Fruit fly (Drosophila melanogaster) whole organism, embryonic: ENCODE results near the gene CG6126.

ENCODE experiments used
- Adf1 ChIP-seq: fragments of 200-800 bp; sonication (Bioruptor generic); IDR thresholded peaks from 2 replicates; pipeline ENCODE4 v1.3.6; 2022; ENCODE audit warnings: missing biosample characterization, missing genetic modification characterization
- Awh ChIP-seq: fragments of 200-800 bp; sonication (Bioruptor generic); IDR thresholded peaks from 2 replicates; pipeline ENCODE4, ENCODE4 v1.3.6; 2022; ENCODE audit warnings: missing biosample characterization, missing genetic modification characterization
- BEAF-32 ChIP-seq: fragments of 200-800 bp; sonication (Bioruptor generic); optimal IDR thresholded peaks from 3 replicates; lab custom pipeline; 2017; ENCODE audit warnings: missing biosample characterization, missing genetic modification characterization, mild to moderate bottlenecking, moderate library complexity, missing genetic modification reagents
- Bteb2 ChIP-seq: fragments of 200-800 bp; sonication (Bioruptor generic); optimal IDR thresholded peaks from 2 replicates; lab custom pipeline; 2016; ENCODE audit warnings: missing biosample characterization, missing genetic modification characterization
- CG12942 ChIP-seq: fragments of 200-800 bp; sonication (Bioruptor generic); optimal IDR thresholded peaks from 3 replicates; lab custom pipeline; 2016; ENCODE audit warnings: missing biosample characterization, missing genetic modification characterization
- CG13287 ChIP-seq: fragments of 200-800 bp; sonication (Bioruptor generic); IDR thresholded peaks from 2 replicates; pipeline ENCODE4 v1.3.6; 2022; ENCODE audit warnings: missing biosample characterization, missing genetic modification characterization; ENCODE audit not compliant: partially characterized antibody
- CG13296 ChIP-seq: fragments of 200-800 bp; sonication (Bioruptor generic); optimal IDR thresholded peaks from 3 replicates; lab custom pipeline; 2018; ENCODE audit warnings: missing biosample characterization, mild to moderate bottlenecking, missing genetic modification characterization
- CG14667 ChIP-seq: fragments of 200-800 bp; sonication (Bioruptor generic); IDR thresholded peaks from 2 replicates; pipeline ENCODE4 v1.3.6; 2022; ENCODE audit warnings: missing biosample characterization, missing genetic modification characterization
- CG16779 ChIP-seq: fragments of 200-800 bp; sonication (Bioruptor generic); IDR thresholded peaks from 2 replicates; pipeline ENCODE4 v1.3.6; 2022; ENCODE audit warnings: missing biosample characterization, missing genetic modification characterization
- CG18476 ChIP-seq: fragments of 200-800 bp; sonication (Bioruptor generic); optimal IDR thresholded peaks from 2 replicates; lab custom pipeline; 2016; ENCODE audit warnings: missing biosample characterization, mild to moderate bottlenecking, missing genetic modification characterization
- CG2116 ChIP-seq: fragments of 200-800 bp; sonication (Bioruptor generic); optimal IDR thresholded peaks from 3 replicates; lab custom pipeline; 2018; ENCODE audit warnings: missing biosample characterization, mild to moderate bottlenecking, missing genetic modification characterization
- CG2120 ChIP-seq: fragments of 200-800 bp; sonication (Bioruptor generic); optimal IDR thresholded peaks from 3 replicates; lab custom pipeline; 2016; ENCODE audit warnings: missing biosample characterization, missing genetic modification characterization
- CG2678 ChIP-seq: fragments of 200-800 bp; sonication (Bioruptor generic); optimal IDR thresholded peaks from 3 replicates; lab custom pipeline; 2019; ENCODE audit warnings: missing biosample characterization, mild to moderate bottlenecking, missing genetic modification characterization, moderate library complexity
- CG3163 ChIP-seq: fragments of 200-800 bp; sonication (Bioruptor generic); optimal IDR thresholded peaks from 3 replicates; lab custom pipeline; 2016; ENCODE audit warnings: missing biosample characterization, missing genetic modification characterization
- CG4617 ChIP-seq: fragments of 200-800 bp; sonication (Bioruptor generic); optimal IDR thresholded peaks from 3 replicates; lab custom pipeline; 2016; ENCODE audit warnings: missing biosample characterization, missing genetic modification characterization, borderline replicate concordance
- CG6813 ChIP-seq: fragments of 200-800 bp; sonication (Bioruptor generic); optimal IDR thresholded peaks from 2 replicates; lab custom pipeline; 2017; ENCODE audit warnings: missing biosample characterization, missing genetic modification characterization, mild to moderate bottlenecking, moderate library complexity, missing genetic modification reagents
- CHES-1-like ChIP-seq: fragments of 200-800 bp; sonication (Bioruptor generic); optimal IDR thresholded peaks from 2 replicates; lab custom pipeline; 2016; ENCODE audit warnings: missing biosample characterization, missing genetic modification characterization
- D19B ChIP-seq: fragments of 200-800 bp; sonication (Bioruptor generic); optimal IDR thresholded peaks from 2 replicates; lab custom pipeline; 2017; ENCODE audit warnings: missing biosample characterization, mild to moderate bottlenecking, missing genetic modification characterization
- Dad ChIP-seq: fragments of 200-800 bp; sonication (Bioruptor generic); optimal IDR thresholded peaks from 3 replicates; lab custom pipeline; 2016; ENCODE audit warnings: missing biosample characterization, missing genetic modification characterization
- Dp ChIP-seq: fragments of 200-800 bp; sonication (Bioruptor generic); optimal IDR thresholded peaks from 2 replicates; lab custom pipeline; 2018; ENCODE audit warnings: missing biosample characterization, mild to moderate bottlenecking, missing genetic modification characterization, moderate library complexity
- ERR ChIP-seq: fragments of 200-800 bp; sonication (Bioruptor generic); optimal IDR thresholded peaks from 2 replicates; lab custom pipeline; 2016; ENCODE audit warnings: missing biosample characterization, missing genetic modification characterization
- HLHmδ ChIP-seq: fragments of 200-800 bp; sonication (Bioruptor generic); optimal IDR thresholded peaks from 2 replicates; lab custom pipeline; 2018; ENCODE audit warnings: missing biosample characterization, mild to moderate bottlenecking, missing genetic modification characterization, moderate library complexity
- MTF-1 ChIP-seq: fragments of 200-800 bp; sonication (Bioruptor generic); optimal IDR thresholded peaks from 2 replicates; lab custom pipeline; 2018; ENCODE audit warnings: missing biosample characterization, mild to moderate bottlenecking, missing genetic modification characterization, borderline replicate concordance
- NK7.1 ChIP-seq: fragments of 200-800 bp; sonication (Bioruptor generic); optimal IDR thresholded peaks from 3 replicates; lab custom pipeline; 2016; ENCODE audit warnings: missing biosample characterization, missing genetic modification characterization
- Rfx ChIP-seq: fragments of 200-800 bp; sonication (Bioruptor generic); IDR thresholded peaks from 2 replicates; pipeline ENCODE4 v1.3.6; 2022; ENCODE audit warnings: missing biosample characterization, missing genetic modification characterization
- Side ChIP-seq: fragments of 200-800 bp; sonication (Bioruptor generic); optimal IDR thresholded peaks from 2 replicates; lab custom pipeline; 2016; ENCODE audit warnings: missing biosample characterization, missing genetic modification characterization
- Sox102F ChIP-seq: fragments of 200-800 bp; sonication (Bioruptor generic); optimal IDR thresholded peaks from 2 replicates; lab custom pipeline; 2018; ENCODE audit warnings: missing biosample characterization, mild to moderate bottlenecking, missing genetic modification characterization, moderate library complexity
- Sry-β ChIP-seq: fragments of 200-800 bp; sonication (Bioruptor generic); optimal IDR thresholded peaks from 2 replicates; lab custom pipeline; 2018; ENCODE audit warnings: missing biosample characterization, mild to moderate bottlenecking, missing genetic modification characterization, moderate library complexity
- Sry-δ ChIP-seq: fragments of 200-800 bp; sonication (Bioruptor generic); optimal IDR thresholded peaks from 2 replicates; lab custom pipeline; 2016; ENCODE audit warnings: missing biosample characterization, missing genetic modification characterization
- ash1 ChIP-seq: fragments of 200-800 bp; sonication (Bioruptor generic); optimal IDR thresholded peaks from 2 replicates; lab custom pipeline; 2018; ENCODE audit warnings: missing biosample characterization, mild to moderate bottlenecking, missing genetic modification characterization
- chinmo ChIP-seq: fragments of 200-800 bp; sonication (Bioruptor generic); IDR thresholded peaks from 4 replicates; pipeline ENCODE4 v1.3.6; 2022; ENCODE audit warnings: missing biosample characterization, missing genetic modification characterization; ENCODE audit not compliant: partially characterized antibody
- chm ChIP-seq: fragments of 200-800 bp; sonication (Bioruptor generic); IDR thresholded peaks from 2 replicates; pipeline ENCODE4 v1.3.6; 2022; ENCODE audit warnings: missing biosample characterization, missing genetic modification characterization
- ci ChIP-seq: fragments of 200-800 bp; sonication (Bioruptor generic); IDR thresholded peaks from 3 replicates; pipeline ENCODE4 v1.3.6; 2022; ENCODE audit warnings: missing biosample characterization, missing genetic modification characterization
- dmrt11E ChIP-seq: fragments of 200-800 bp; sonication (Bioruptor generic); optimal IDR thresholded peaks from 3 replicates; lab custom pipeline; 2018; ENCODE audit warnings: missing biosample characterization, mild to moderate bottlenecking, missing genetic modification characterization, moderate library complexity
- fd102C ChIP-seq: fragments of 200-800 bp; sonication (Bioruptor generic); optimal IDR thresholded peaks from 2 replicates; lab custom pipeline; 2018; ENCODE audit warnings: missing biosample characterization, mild to moderate bottlenecking, missing genetic modification characterization, moderate library complexity
- gce ChIP-seq: fragments of 200-800 bp; sonication (Bioruptor generic); IDR thresholded peaks from 3 replicates; pipeline ENCODE4 v1.3.6; 2022; ENCODE audit warnings: missing biosample characterization, missing genetic modification characterization
- gfzf ChIP-seq: fragments of 200-800 bp; sonication (Bioruptor generic); optimal IDR thresholded peaks from 2 replicates; lab custom pipeline; 2016; ENCODE audit warnings: missing biosample characterization, mild to moderate bottlenecking, missing genetic modification characterization, moderate library complexity
- hbn ChIP-seq: fragments of 200-800 bp; sonication (Bioruptor generic); IDR thresholded peaks from 2 replicates; pipeline ENCODE4 v1.3.6; 2022; ENCODE audit warnings: missing biosample characterization, missing genetic modification characterization; ENCODE audit not compliant: partially characterized antibody
- ind ChIP-seq: fragments of 200-800 bp; sonication (Bioruptor generic); optimal IDR thresholded peaks from 3 replicates; lab custom pipeline; 2016; ENCODE audit warnings: missing biosample characterization, missing genetic modification characterization
- jumu ChIP-seq: fragments of 200-800 bp; sonication (Bioruptor generic); optimal IDR thresholded peaks from 3 replicates; lab custom pipeline; 2016; ENCODE audit warnings: missing biosample characterization, missing genetic modification characterization
- lab ChIP-seq: fragments of 200-800 bp; sonication (Bioruptor generic); optimal IDR thresholded peaks from 3 replicates; lab custom pipeline; 2017; ENCODE audit warnings: missing biosample characterization, missing genetic modification characterization, mild to moderate bottlenecking, moderate library complexity, missing genetic modification reagents
- pros ChIP-seq: fragments of 200-800 bp; sonication (Bioruptor generic); optimal IDR thresholded peaks from 3 replicates; lab custom pipeline; 2019; ENCODE audit warnings: missing biosample characterization, mild to moderate bottlenecking, missing genetic modification characterization, moderate library complexity
- sens ChIP-seq: fragments of 200-800 bp; sonication (Bioruptor generic); peaks from one replicate; lab custom pipeline; 2016; ENCODE audit warnings: missing biosample characterization, missing genetic modification characterization
- slbo ChIP-seq: fragments of 200-800 bp; sonication (Bioruptor generic); IDR thresholded peaks from 2 replicates; pipeline ENCODE4 v1.3.6; 2022; ENCODE audit warnings: missing biosample characterization, missing genetic modification characterization
- sqz ChIP-seq: fragments of 200-800 bp; sonication (Bioruptor generic); optimal IDR thresholded peaks from 3 replicates; lab custom pipeline; 2018; ENCODE audit warnings: missing biosample characterization, mild to moderate bottlenecking, missing genetic modification characterization
- ssp ChIP-seq: fragments of 200-800 bp; sonication (Bioruptor generic); IDR thresholded peaks from 2 replicates; pipeline ENCODE4 v1.3.6; 2022; ENCODE audit warnings: missing biosample characterization, missing genetic modification characterization
- stc ChIP-seq: fragments of 200-800 bp; sonication (Bioruptor generic); IDR thresholded peaks from 2 replicates; pipeline ENCODE4 v1.3.6; 2022; ENCODE audit warnings: missing biosample characterization, missing genetic modification characterization
- trem ChIP-seq: fragments of 200-800 bp; optimal IDR thresholded peaks from 3 replicates; lab custom pipeline; 2019; ENCODE audit warnings: missing biosample characterization, mild to moderate bottlenecking, missing genetic modification characterization, moderate library complexity
- trh ChIP-seq: fragments of 200-800 bp; sonication (Bioruptor generic); optimal IDR thresholded peaks from 2 replicates; lab custom pipeline; 2016; ENCODE audit warnings: missing biosample characterization, missing genetic modification characterization
- unpg ChIP-seq: fragments of 200-800 bp; sonication (Bioruptor generic); optimal IDR thresholded peaks from 3 replicates; lab custom pipeline; 2018; ENCODE audit warnings: missing biosample characterization, mild to moderate bottlenecking, missing genetic modification characterization, moderate library complexity
- wek ChIP-seq: fragments of 200-800 bp; sonication (Bioruptor generic); optimal IDR thresholded peaks from 3 replicates; lab custom pipeline; 2018; ENCODE audit warnings: missing biosample characterization, mild to moderate bottlenecking, missing genetic modification characterization, moderate library complexity
- z ChIP-seq: fragments of 200-800 bp; sonication (Bioruptor generic); IDR thresholded peaks from 3 replicates; pipeline ENCODE4 v1.3.6; 2022; ENCODE audit warnings: missing biosample characterization, missing genetic modification characterization

The CG6126 gene

DNA sequence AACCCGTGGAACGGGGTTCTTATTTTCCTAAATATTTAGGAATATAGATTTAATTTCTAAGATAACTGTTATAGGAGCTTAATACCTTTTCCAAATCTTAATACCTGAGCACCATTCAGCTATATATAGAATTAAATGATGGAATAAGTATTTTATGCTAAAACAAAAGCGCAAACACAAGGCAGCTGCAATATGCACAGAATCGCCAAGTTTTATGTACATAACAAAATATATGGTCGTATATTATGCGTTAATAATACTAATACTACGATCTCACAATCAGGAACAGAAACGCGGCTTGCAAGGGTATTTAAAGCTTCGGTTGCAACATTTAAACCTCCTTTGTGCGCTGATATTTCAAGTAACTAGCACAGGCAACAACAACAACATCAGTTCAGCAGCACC lies 31.9 kb upstream of the CG6126 start (continued):
- no peak for TF ChIP-seq CG16779 (GFP tag; lab: Robert Waterston, UW)
- TF ChIP-seq Sox102F (GFP tag; lab: Kevin White, UChicago) = peak; percentile 49
- no peak for TF ChIP-seq CG2120
- TF ChIP-seq MTF-1 (GFP tag; lab: Kevin White, UChicago) = no peak
- TF ChIP-seq chm = no peak
- no peak for TF ChIP-seq HLHmδ (GFP tag; lab: Kevin White, UChicago)
- TF ChIP-seq CHES-1-like (GFP tag; lab: Kevin White, UChicago) = no peak
- no peak for TF ChIP-seq BEAF-32 (GFP tag; lab: Kevin White, UChicago)
- TF ChIP-seq fd102C (GFP tag; lab: Kevin White, UChicago) = no peak
- TF ChIP-seq dmrt11E (tag; lab: Kevin White, UChicago) = peak; percentile 52
- TF ChIP-seq sens = peak; percentile 87
- TF ChIP-seq ERR (GFP tag; lab: Kevin White, UChicago) = no peak
- TF ChIP-seq CG3163 (GFP tag; lab: Kevin White, UChicago) = no peak
- TF ChIP-seq Awh (GFP tag; lab: Robert Waterston, UW) = no peak
- TF ChIP-seq gfzf (GFP tag; lab: Kevin White, UChicago) = no peak
- no peak for TF ChIP-seq trh
- TF ChIP-seq z = no peak
- peak; percentile 64 for TF ChIP-seq CG2678 (tag; lab: Kevin White, UChicago)
- TF ChIP-seq CG6813 (GFP tag; lab: Kevin White, UChicago) = no peak
- TF ChIP-seq Sry-δ (GFP tag; lab: Kevin White, UChicago) = no peak
- no peak for TF ChIP-seq CG13287 (GFP tag; lab: Robert Waterston, UW)
- TF ChIP-seq gce (GFP tag; lab: Robert Waterston, UW) = no peak
- no peak for TF ChIP-seq Dp
- no peak for TF ChIP-seq ci (GFP tag; lab: Robert Waterston, UW)
- TF ChIP-seq trem (tag; lab: Kevin White, UChicago) = peak; percentile 2
- no peak for TF ChIP-seq Rfx
- TF ChIP-seq Bteb2 (GFP tag; lab: Kevin White, UChicago) = no peak
- TF ChIP-seq CG18476 (GFP tag; lab: Kevin White, UChicago) = peak; percentile 4
- TF ChIP-seq Adf1 (GFP tag; lab: Robert Waterston, UW) = no peak
- TF ChIP-seq Side (GFP tag; lab: Kevin White, UChicago) = no peak
- no peak for TF ChIP-seq stc (GFP tag; lab: Robert Waterston, UW)
- no peak for TF ChIP-seq CG12942
- no peak for TF ChIP-seq CG14667 (GFP tag; lab: Robert Waterston, UW)
- TF ChIP-seq ssp (GFP tag; lab: Robert Waterston, UW) = no peak
- no peak for TF ChIP-seq Sry-β (GFP tag; lab: Kevin White, UChicago)
- TF ChIP-seq lab (GFP tag; lab: Kevin White, UChicago) = no peak
- TF ChIP-seq chinmo (GFP tag; lab: Robert Waterston, UW) = no peak
- no peak for TF ChIP-seq slbo
- no peak for TF ChIP-seq hbn
- TF ChIP-seq CG2116 (GFP tag; lab: Kevin White, UChicago) = no peak
- TF ChIP-seq jumu (GFP tag; lab: Kevin White, UChicago) = no peak
- TF ChIP-seq CG13296 (GFP tag; lab: Kevin White, UChicago) = no peak
- TF ChIP-seq ind (GFP tag; lab: Kevin White, UChicago) = no peak
- TF ChIP-seq NK7.1 (GFP tag; lab: Kevin White, UChicago) = no peak
- TF ChIP-seq ash1 (GFP tag; lab: Kevin White, UChicago) = no peak
- TF ChIP-seq CG4617 = no peak
- TF ChIP-seq sqz (GFP tag; lab: Kevin White, UChicago) = no peak
- no peak for TF ChIP-seq wek (GFP tag; lab: Kevin White, UChicago)
- TF ChIP-seq pros (GFP tag; lab: Kevin White, UChicago) = no peak
- TF ChIP-seq D19B = peak; percentile 47
- no peak for TF ChIP-seq Dad (GFP tag; lab: Kevin White, UChicago)
- no peak for TF ChIP-seq unpg (GFP tag; lab: Kevin White, UChicago)
